Fruit fly (Drosophila melanogaster) whole organism, embryonic: ENCODE data around the gene CG18563.
A peak's percentile ranks its signal among the peaks of the same experiment; 100 is the strongest.

Experiments used
- ATbp ChIP-seq: fragments of 200-800 bp; sonication (Bioruptor generic); optimal IDR thresholded peaks from 2 replicates; lab custom pipeline; 2017; ENCODE audit warnings: missing biosample characterization, mild to moderate bottlenecking, missing genetic modification characterization, missing genetic modification reagents
- B-H2 ChIP-seq: fragments of 200-800 bp; sonication (Bioruptor generic); optimal IDR thresholded peaks from 2 replicates; lab custom pipeline; 2018; ENCODE audit warnings: missing biosample characterization, mild to moderate bottlenecking, missing genetic modification characterization
- CG11398 ChIP-seq: fragments of 200-800 bp; sonication (Bioruptor generic); optimal IDR thresholded peaks from 2 replicates; lab custom pipeline; 2016; ENCODE audit warnings: missing biosample characterization, missing genetic modification characterization
- CG11456 ChIP-seq: fragments of 200-800 bp; sonication (Bioruptor generic); IDR thresholded peaks from 3 replicates; pipeline ENCODE4 v1.3.6; 2022; ENCODE audit warnings: missing biosample characterization, missing genetic modification characterization
- CG11560 ChIP-seq: fragments of 200-800 bp; sonication (Bioruptor generic); IDR thresholded peaks from 3 replicates; pipeline ENCODE4 v1.3.6; 2022; ENCODE audit warnings: missing biosample characterization, missing genetic modification characterization
- CG1233 ChIP-seq: fragments of 200-800 bp; sonication (Bioruptor generic); optimal IDR thresholded peaks from 4 replicates; lab custom pipeline; 2018; ENCODE audit warnings: missing biosample characterization, mild to moderate bottlenecking, missing genetic modification characterization
- CG13624 ChIP-seq: fragments of 200-800 bp; sonication (Bioruptor generic); optimal IDR thresholded peaks from 2 replicates; lab custom pipeline; 2016; ENCODE audit warnings: missing biosample characterization, missing genetic modification characterization
- CG13775 ChIP-seq: fragments of 200-800 bp; sonication (Bioruptor generic); optimal IDR thresholded peaks from 3 replicates; lab custom pipeline; 2017; ENCODE audit warnings: missing biosample characterization, mild to moderate bottlenecking, missing genetic modification characterization
- CG14441 ChIP-seq: fragments of 200-800 bp; sonication (Bioruptor generic); IDR thresholded peaks from 2 replicates; pipeline ENCODE4 v1.3.6; 2022; ENCODE audit warnings: missing biosample characterization, missing genetic modification characterization
- CG1647 ChIP-seq: fragments of 200-800 bp; sonication (Bioruptor generic); optimal IDR thresholded peaks from 3 replicates; lab custom pipeline; 2016; ENCODE audit warnings: missing biosample characterization, missing genetic modification characterization
- CG16779 ChIP-seq: fragments of 200-800 bp; sonication (Bioruptor generic); IDR thresholded peaks from 2 replicates; pipeline ENCODE4 v1.3.6; 2022; ENCODE audit warnings: missing biosample characterization, missing genetic modification characterization
- CG16813 ChIP-seq: fragments of 200-800 bp; sonication (Bioruptor generic); IDR thresholded peaks from 3 replicates; pipeline ENCODE4 v1.3.6; 2022; ENCODE audit warnings: missing biosample characterization, missing genetic modification characterization; ENCODE audit not compliant: partially characterized antibody
- CG17361 ChIP-seq: fragments of 200-800 bp; sonication (Bioruptor generic); IDR thresholded peaks from 3 replicates; pipeline ENCODE4 v1.3.6; 2022; ENCODE audit warnings: missing biosample characterization, missing genetic modification characterization
- CG32532 ChIP-seq: fragments of 200-800 bp; sonication (Bioruptor generic); IDR thresholded peaks from 2 replicates; pipeline ENCODE4 v1.3.6; 2022; ENCODE audit warnings: missing biosample characterization, missing genetic modification characterization
- CG4707 ChIP-seq: fragments of 200-800 bp; sonication (Bioruptor generic); optimal IDR thresholded peaks from 2 replicates; lab custom pipeline; 2018; ENCODE audit warnings: missing biosample characterization, mild to moderate bottlenecking, missing genetic modification characterization, moderate library complexity
- CG7928 ChIP-seq: fragments of 200-800 bp; sonication (Bioruptor generic); optimal IDR thresholded peaks from 2 replicates; lab custom pipeline; 2017; ENCODE audit warnings: missing biosample characterization, mild to moderate bottlenecking, missing genetic modification characterization
- CG8388 ChIP-seq: fragments of 200-800 bp; sonication (Bioruptor generic); optimal IDR thresholded peaks from 2 replicates; lab custom pipeline; 2019; ENCODE audit warnings: missing biosample characterization, mild to moderate bottlenecking, missing genetic modification characterization, moderate library complexity
- CG8944 ChIP-seq: fragments of 200-800 bp; sonication (Bioruptor generic); optimal IDR thresholded peaks from 3 replicates; lab custom pipeline; 2016; ENCODE audit warnings: missing biosample characterization, missing genetic modification characterization
- CG9437 ChIP-seq: fragments of 200-800 bp; sonication (Bioruptor generic); optimal IDR thresholded peaks from 2 replicates; lab custom pipeline; 2018; ENCODE audit warnings: missing biosample characterization, mild to moderate bottlenecking, missing genetic modification characterization
- CHES-1-like ChIP-seq: fragments of 200-800 bp; sonication (Bioruptor generic); optimal IDR thresholded peaks from 2 replicates; lab custom pipeline; 2016; ENCODE audit warnings: missing biosample characterization, missing genetic modification characterization
- CTCF ChIP-seq: fragments of 200-800 bp; sonication (Bioruptor generic); optimal IDR thresholded peaks from 2 replicates; lab custom pipeline; 2017; ENCODE audit warnings: missing biosample characterization, mild to moderate bottlenecking, missing genetic modification characterization, moderate library complexity
- Doc2 ChIP-seq: fragments of 200-800 bp; sonication (Bioruptor generic); IDR thresholded peaks from 2 replicates; pipeline ENCODE4 v1.3.6; 2022; ENCODE audit warnings: missing biosample characterization, missing genetic modification characterization
- Drgx ChIP-seq: fragments of 200-800 bp; sonication (Bioruptor generic); IDR thresholded peaks from 2 replicates; pipeline ENCODE4 v1.3.6; 2022; ENCODE audit warnings: missing biosample characterization, missing genetic modification characterization
- HLH54F ChIP-seq: fragments of 200-800 bp; sonication (Bioruptor generic); optimal IDR thresholded peaks from 3 replicates; lab custom pipeline; 2016; ENCODE audit warnings: missing biosample characterization, missing genetic modification characterization
- Hr51 ChIP-seq, 2 experiments: fragments of 200-800 bp; sonication (Bioruptor generic); optimal IDR thresholded peaks; 2 replicates in 1 of 2; 3 replicates in 1 of 2; lab custom pipeline; 2016 to 2018; ENCODE audit warnings: missing biosample characterization in 2 of 2, missing genetic modification characterization in 2 of 2, mild to moderate bottlenecking in 1 of 2, moderate library complexity in 1 of 2
- Ptx1 ChIP-seq: fragments of 200-800 bp; sonication (Bioruptor generic); IDR thresholded peaks from 2 replicates; pipeline ENCODE4 v1.3.6; 2022; ENCODE audit warnings: missing biosample characterization, missing genetic modification characterization
- Scr ChIP-seq: fragments of 200-800 bp; sonication (Bioruptor generic); IDR thresholded peaks from 2 replicates; pipeline ENCODE4 v1.3.6; 2022; ENCODE audit warnings: missing biosample characterization, missing genetic modification characterization; ENCODE audit not compliant: partially characterized antibody
- Sox102F ChIP-seq: fragments of 200-800 bp; sonication (Bioruptor generic); optimal IDR thresholded peaks from 2 replicates; lab custom pipeline; 2018; ENCODE audit warnings: missing biosample characterization, mild to moderate bottlenecking, missing genetic modification characterization, moderate library complexity
- Sry-β ChIP-seq: fragments of 200-800 bp; sonication (Bioruptor generic); optimal IDR thresholded peaks from 2 replicates; lab custom pipeline; 2018; ENCODE audit warnings: missing biosample characterization, mild to moderate bottlenecking, missing genetic modification characterization, moderate library complexity
- amos ChIP-seq: fragments of 200-800 bp; sonication (Bioruptor generic); IDR thresholded peaks from 2 replicates; pipeline ENCODE4 v1.3.6; 2022; ENCODE audit warnings: missing biosample characterization, missing genetic modification characterization; ENCODE audit not compliant: partially characterized antibody
- cas ChIP-seq: fragments of 200-800 bp; sonication (Bioruptor generic); IDR thresholded peaks from 2 replicates; pipeline ENCODE4 v1.3.6; 2022; ENCODE audit warnings: missing biosample characterization, missing genetic modification characterization
- crol ChIP-seq: fragments of 200-800 bp; sonication (Bioruptor generic); IDR thresholded peaks from 2 replicates; pipeline ENCODE4 v1.3.6; 2022; ENCODE audit warnings: missing biosample characterization, missing genetic modification characterization
- esg ChIP-seq: fragments of 200-800 bp; sonication (Bioruptor generic); conservative IDR thresholded peaks from 2 replicates; pipeline ENCODE4 v1.3.6; 2022; ENCODE audit warnings: missing biosample characterization, missing genetic modification characterization
- fru ChIP-seq: fragments of >200 bp; optimal IDR thresholded peaks from 2 replicates; lab custom pipeline; 2017
- gem ChIP-seq: fragments of 200-800 bp; sonication (Bioruptor generic); optimal IDR thresholded peaks from 2 replicates; lab custom pipeline; 2019; ENCODE audit warnings: missing biosample characterization, mild to moderate bottlenecking, missing genetic modification characterization, moderate library complexity
- grau ChIP-seq: fragments of 200-800 bp; optimal IDR thresholded peaks from 3 replicates; lab custom pipeline; 2019; ENCODE audit warnings: missing biosample characterization, mild to moderate bottlenecking, missing genetic modification characterization, moderate library complexity
- gsb ChIP-seq: fragments of 200-800 bp; sonication (Bioruptor generic); IDR thresholded peaks from 2 replicates; pipeline ENCODE4 v1.3.6; 2022; ENCODE audit warnings: missing biosample characterization, missing genetic modification characterization
- insv ChIP-seq, 2 experiments: fragments of 200-800 bp; sonication (Bioruptor generic); optimal IDR thresholded peaks; 3 replicates each; lab custom pipeline; 2016 to 2018; ENCODE audit warnings: missing biosample characterization in 2 of 2, missing genetic modification characterization in 2 of 2
- lab ChIP-seq: fragments of 200-800 bp; sonication (Bioruptor generic); optimal IDR thresholded peaks from 3 replicates; lab custom pipeline; 2017; ENCODE audit warnings: missing biosample characterization, missing genetic modification characterization, mild to moderate bottlenecking, moderate library complexity, missing genetic modification reagents
- lbe ChIP-seq: fragments of 200-800 bp; sonication (Bioruptor generic); optimal IDR thresholded peaks from 2 replicates; lab custom pipeline; 2016; ENCODE audit warnings: missing biosample characterization, mild to moderate bottlenecking, missing genetic modification characterization
- mld ChIP-seq: fragments of 200-800 bp; sonication (Bioruptor generic); IDR thresholded peaks from 3 replicates; pipeline ENCODE4 v1.3.6; 2022; ENCODE audit warnings: missing biosample characterization, missing genetic modification characterization; ENCODE audit not compliant: partially characterized antibody
- nerfin-2 ChIP-seq: fragments of 200-800 bp; sonication (Bioruptor generic); IDR thresholded peaks from 2 replicates; pipeline ENCODE4 v1.3.6; 2022; ENCODE audit warnings: missing biosample characterization, missing genetic modification characterization; ENCODE audit not compliant: partially characterized antibody
- nom ChIP-seq: fragments of 200-800 bp; sonication (Bioruptor generic); optimal IDR thresholded peaks from 2 replicates; lab custom pipeline; 2017; ENCODE audit warnings: missing biosample characterization, missing genetic modification characterization, mild to moderate bottlenecking, moderate library complexity, missing genetic modification reagents
- onecut ChIP-seq: fragments of 200-800 bp; sonication (Bioruptor generic); IDR thresholded peaks from 2 replicates; pipeline ENCODE4 v1.3.6; 2022; ENCODE audit warnings: missing biosample characterization, missing genetic modification characterization
- ranshi ChIP-seq: fragments of 200-800 bp; sonication (Bioruptor generic); IDR thresholded peaks from 2 replicates; pipeline ENCODE4 v1.3.6; 2022; ENCODE audit warnings: missing biosample characterization, missing genetic modification characterization
- row ChIP-seq: fragments of 200-800 bp; sonication (Bioruptor generic); IDR thresholded peaks from 3 replicates; pipeline ENCODE4 v1.3.6; 2022; ENCODE audit warnings: missing biosample characterization, missing genetic modification characterization
- scrt ChIP-seq: fragments of 200-800 bp; sonication (Bioruptor generic); optimal IDR thresholded peaks from 2 replicates; lab custom pipeline; 2018; ENCODE audit warnings: missing biosample characterization, mild to moderate bottlenecking, missing genetic modification characterization, moderate library complexity
- sisA ChIP-seq: fragments of 200-800 bp; sonication (Bioruptor generic); IDR thresholded peaks from 2 replicates; pipeline ENCODE4 v1.3.6; 2022; ENCODE audit warnings: missing biosample characterization, missing genetic modification characterization
- sr ChIP-seq: fragments of 200-800 bp; sonication (Bioruptor generic); IDR thresholded peaks from 3 replicates; pipeline ENCODE4 v1.3.6; 2022; ENCODE audit warnings: missing biosample characterization, missing genetic modification characterization
- trem ChIP-seq: fragments of 200-800 bp; optimal IDR thresholded peaks from 3 replicates; lab custom pipeline; 2019; ENCODE audit warnings: missing biosample characterization, mild to moderate bottlenecking, missing genetic modification characterization, moderate library complexity
- unpg ChIP-seq: fragments of 200-800 bp; sonication (Bioruptor generic); optimal IDR thresholded peaks from 3 replicates; lab custom pipeline; 2018; ENCODE audit warnings: missing biosample characterization, mild to moderate bottlenecking, missing genetic modification characterization, moderate library complexity

Gene CG18563

dm6 chr2L:17470630-17471029, 12.8 kb upstream of the CG18563 start (continued):
- TF ChIP-seq grau (tag; lab: Kevin White, UChicago) (peak; percentile 54), scrt (GFP tag; lab: Kevin White, UChicago) (peak; percentile 58), CG13775 (GFP tag; lab: Kevin White, UChicago) (no peak), CG13624 (GFP tag; lab: Kevin White, UChicago) (peak; percentile 65), CG4707 (no peak), ATbp (GFP tag; lab: Kevin White, UChicago) (no peak), nom (GFP tag; lab: Kevin White, UChicago) (no peak), CG11560 (tag; lab: Robert Waterston, UW) (no peak; the same call in 2 of the 3 replicates), crol (GFP tag; lab: Robert Waterston, UW) (no peak), CG7928 (GFP tag; lab: Kevin White, UChicago) (peak; percentile 44), gsb (GFP tag; lab: Robert Waterston, UW) (peak; percentile 66), sr (GFP tag; lab: Robert Waterston, UW) (no peak), CG8388 (GFP tag; lab: Kevin White, UChicago) (no peak), CG1647 (GFP tag; lab: Kevin White, UChicago) (peak; percentile 26), CTCF (GFP tag; lab: Kevin White, UChicago) (no peak), CHES-1-like (GFP tag; lab: Kevin White, UChicago) (peak; percentile 55), CG11398 (GFP tag; lab: Kevin White, UChicago) (peak; percentile 47), onecut (GFP tag; lab: Robert Waterston, UW) (no peak), CG14441 (no peak), CG16813 (GFP tag; lab: Robert Waterston, UW) (no peak), mld (GFP tag; lab: Robert Waterston, UW) (no peak)
- TF ChIP-seq, all 482 proteins: peak for 145

dm6 chr2L:17466950-17467349, 9.1 kb upstream of the CG18563 start:
- no peak for TF ChIP-seq ranshi
- TF ChIP-seq HLH54F (GFP tag; lab: Kevin White, UChicago): no peak
- TF ChIP-seq CG16779 (GFP tag; lab: Robert Waterston, UW): no peak
- no peak for TF ChIP-seq CG32532 (GFP tag; lab: Robert Waterston, UW)
- TF ChIP-seq CG9437: no peak
- TF ChIP-seq Sry-β (GFP tag; lab: Kevin White, UChicago): no peak
- TF ChIP-seq unpg (GFP tag; lab: Kevin White, UChicago): peak; percentile 2
- no peak for TF ChIP-seq sisA (GFP tag; lab: Robert Waterston, UW)
- TF ChIP-seq gem (tag; lab: Kevin White, UChicago): peak; percentile 30
- TF ChIP-seq B-H2: no peak
- TF ChIP-seq fru (lab: Kevin White, UChicago): no peak
- TF ChIP-seq trem: no peak
- no peak for TF ChIP-seq CG1233 (GFP tag; lab: Kevin White, UChicago)
- no peak for TF ChIP-seq CG8944 (GFP tag; lab: Kevin White, UChicago)
- TF ChIP-seq Doc2: no peak
- no peak for TF ChIP-seq insv (GFP tag; optimal IDR thresholded peaks at IDR 0.05; lab: Kevin White, UChicago)
- no peak for TF ChIP-seq cas (GFP tag; lab: Robert Waterston, UW)
- no peak for TF ChIP-seq CG11456 (GFP tag; lab: Robert Waterston, UW)
- peak; percentile 39 for TF ChIP-seq Sox102F (GFP tag; lab: Kevin White, UChicago)
- TF ChIP-seq lbe (GFP tag; lab: Kevin White, UChicago): no peak
- TF ChIP-seq lab: peak; percentile 30
- peak; percentile 11; the same call in 1 of the 2 replicates for TF ChIP-seq Drgx (GFP tag; lab: Robert Waterston, UW)
- TF ChIP-seq esg (GFP tag; lab: Robert Waterston, UW): no peak
- TF ChIP-seq nerfin-2 (GFP tag; lab: Robert Waterston, UW): no peak
- TF ChIP-seq amos (GFP tag; lab: Robert Waterston, UW): no peak
- peak in 1 of 2 experiments; percentile 26 for TF ChIP-seq Hr51 (GFP tag; optimal IDR thresholded peaks at IDR 0.05; lab: Kevin White, UChicago)
- TF ChIP-seq Ptx1 (GFP tag; lab: Robert Waterston, UW): 0 out of 2 replicates have a peak, but pooled peaks have one; percentile 9
- no peak for TF ChIP-seq CG17361
- TF ChIP-seq row (GFP tag; lab: Robert Waterston, UW): peak; percentile 14; the same call in 1 of the 3 replicates
- TF ChIP-seq Scr (GFP tag; lab: Robert Waterston, UW): no peak
